Fruit fly (Drosophila melanogaster): Measurements from ENCODE around the gene gammaSnap2.

The gammaSnap2 gene

DNA sequence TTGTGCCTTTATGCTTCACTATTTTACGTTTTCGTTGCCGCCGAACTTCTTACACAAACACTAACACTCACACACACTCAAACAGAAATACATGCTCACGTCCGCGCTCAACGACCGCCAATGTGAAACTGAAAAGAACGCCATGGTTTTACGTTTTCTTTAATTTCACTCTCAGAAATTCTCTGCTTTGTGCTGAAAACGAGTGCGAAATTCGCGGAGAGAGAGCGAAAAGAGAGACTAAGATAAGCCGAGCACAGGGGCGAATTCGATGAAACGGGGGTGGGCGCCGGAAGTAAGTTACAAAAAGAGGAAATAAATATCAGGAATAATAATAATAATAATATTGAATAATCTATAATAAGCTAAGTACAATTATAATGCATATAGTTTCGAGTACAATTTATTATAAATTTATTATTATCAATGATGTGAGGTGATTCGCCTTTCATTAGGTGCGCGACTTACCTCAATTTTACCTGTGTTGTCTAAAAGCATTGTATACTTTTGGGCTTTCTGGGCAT is 49.2 kb upstream of the gammaSnap2 start, which contains the start of gene Best1 (continued):
- TF ChIP-seq CG14441 (GFP tag; IDR thresholded peaks at IDR 0.05) (peak; percentile 87), bsh (GFP tag; optimal IDR thresholded peaks at IDR 0.05) (peak; percentile 85 to 94), Atf-2 (GFP tag; optimal IDR thresholded peaks at IDR 0.05) (no peak), CG3726 (GFP tag; IDR thresholded peaks at IDR 0.05) (peak; percentile 61; the same call in 1 of the 3 replicates), Hr3 (GFP tag; optimal IDR thresholded peaks at IDR 0.05) (peak; percentile 90), CG16815 (GFP tag; optimal IDR thresholded peaks at IDR 0.05) (peak; percentile 83), lab (GFP tag; optimal IDR thresholded peaks at IDR 0.05) (peak; percentile 96), CG10565 (GFP tag; optimal IDR thresholded peaks at IDR 0.05) (no peak), CG15696 (tag; optimal IDR thresholded peaks at IDR 0.05) (peak; percentile 90), zfh1 (GFP tag; IDR thresholded peaks at IDR 0.05) (peak; percentile 94), CG10366 (GFP tag; IDR thresholded peaks at IDR 0.05) (peak; percentile 91), run (tag; optimal IDR thresholded peaks at IDR 0.05) (peak; percentile 81), CG17829 (tag; optimal IDR thresholded peaks at IDR 0.05) (peak; percentile 94), Bgb (GFP tag; IDR thresholded peaks at IDR 0.05; ENCODE audit: partially characterized antibody) (peak; percentile 89), dm (GFP tag; optimal IDR thresholded peaks at IDR 0.05) (peak; percentile 33), CG34422 (GFP tag; IDR thresholded peaks at IDR 0.05) (peak; percentile 93), Fer1 (GFP tag; optimal IDR thresholded peaks at IDR 0.05) (peak; percentile 93), CG12942 (GFP tag; optimal IDR thresholded peaks at IDR 0.05) (peak; percentile 64), CG13123 (GFP tag; optimal IDR thresholded peaks at IDR 0.05) (no peak), Ravus (GFP tag; IDR thresholded peaks at IDR 0.05) (peak; percentile 58), Doc3 (GFP tag; IDR thresholded peaks at IDR 0.05; ENCODE audit: partially characterized antibody) (0 out of 3 replicates have a peak, but pooled peaks have one; percentile 47), slbo (GFP tag; IDR thresholded peaks at IDR 0.05) (peak; percentile 96), sima (GFP tag; optimal IDR thresholded peaks at IDR 0.05) (peak; percentile 34), CG1602 (GFP tag; optimal IDR thresholded peaks at IDR 0.05) (peak; percentile 80), CG8290 (GFP tag; optimal IDR thresholded peaks at IDR 0.05) (peak; percentile 18), CG8290 (tag; optimal IDR thresholded peaks at IDR 0.05) (peak; percentile 30 to 87), CG9817 (tag; optimal IDR thresholded peaks at IDR 0.05) (peak; percentile 91), CG17612 (GFP tag; IDR thresholded peaks at IDR 0.05) (peak; percentile 83), CG15269 (tag; optimal IDR thresholded peaks at IDR 0.05) (peak; percentile 95), dan (GFP tag; IDR thresholded peaks at IDR 0.05) (peak; percentile 41; the same call in 1 of the 2 replicates), CG9437 (GFP tag; optimal IDR thresholded peaks at IDR 0.05) (peak; percentile 93), Rx (GFP tag; IDR thresholded peaks at IDR 0.05) (peak; percentile 80), CG3847 (GFP tag; IDR thresholded peaks at IDR 0.05) (peak; percentile 91), sr (GFP tag; IDR thresholded peaks at IDR 0.05) (peak; percentile 75; the same call in 2 of the 3 replicates), CG33213 (GFP tag; optimal IDR thresholded peaks at IDR 0.05) (peak; percentile 50), klu (GFP tag; IDR thresholded peaks at IDR 0.05) (peak; percentile 78), mam (GFP tag; optimal IDR thresholded peaks at IDR 0.05) (peak; percentile 61), Mad (GFP tag; optimal IDR thresholded peaks at IDR 0.05) (peak; percentile 85), Stat92E (GFP tag; optimal IDR thresholded peaks at IDR 0.05) (peak in 1 of 3 experiments; percentile 85), CG17361 (GFP tag; IDR thresholded peaks at IDR 0.05) (peak; percentile 92), dmrt11E (tag; optimal IDR thresholded peaks at IDR 0.05) (peak; percentile 83), cato (GFP tag; optimal IDR thresholded peaks at IDR 0.05; ENCODE audit: borderline replicate concordance) (peak; percentile 67), kah (GFP tag; optimal IDR thresholded peaks at IDR 0.05) (peak; percentile 78), CG13296 (GFP tag; optimal IDR thresholded peaks at IDR 0.05) (peak; percentile 93), tgo (GFP tag; IDR thresholded peaks at IDR 0.05) (peak; percentile 93), caup (GFP tag; optimal IDR thresholded peaks at IDR 0.05; ENCODE audit: severe bottlenecking) (peak; percentile 94), schlank (tag; optimal IDR thresholded peaks at IDR 0.05) (peak; percentile 73), ewg (GFP tag; optimal IDR thresholded peaks at IDR 0.05) (peak; percentile 83), CG12659 (GFP tag; optimal IDR thresholded peaks at IDR 0.05) (peak; percentile 91), lmd (GFP tag; IDR thresholded peaks at IDR 0.05) (peak; percentile 94)

All from whole organism, embryonic.